Fruit fly (Drosophila melanogaster) whole organism, embryonic: ENCODE measurements around the gene CG15332.

Source experiments
- Aef1 ChIP-seq: fragments of 200-800 bp; sonication (Bioruptor generic); IDR thresholded peaks from 3 replicates; pipeline ENCODE4 v1.3.6; 2022; ENCODE audit warnings: missing biosample characterization, missing genetic modification characterization
- C15 ChIP-seq: fragments of 200-800 bp; sonication (Bioruptor generic); IDR thresholded peaks from 3 replicates; pipeline ENCODE4 v1.3.6; 2022; ENCODE audit warnings: missing biosample characterization, missing genetic modification characterization
- CG11695 ChIP-seq: fragments of 200-800 bp; sonication (Bioruptor generic); IDR thresholded peaks from 3 replicates; pipeline ENCODE4 v1.3.6; 2022; ENCODE audit warnings: missing biosample characterization, missing genetic modification characterization
- CG13296 ChIP-seq: fragments of 200-800 bp; sonication (Bioruptor generic); optimal IDR thresholded peaks from 3 replicates; lab custom pipeline; 2018; ENCODE audit warnings: missing biosample characterization, mild to moderate bottlenecking, missing genetic modification characterization
- CG13624 ChIP-seq: fragments of 200-800 bp; sonication (Bioruptor generic); optimal IDR thresholded peaks from 2 replicates; lab custom pipeline; 2016; ENCODE audit warnings: missing biosample characterization, missing genetic modification characterization
- CG13775 ChIP-seq: fragments of 200-800 bp; sonication (Bioruptor generic); optimal IDR thresholded peaks from 3 replicates; lab custom pipeline; 2017; ENCODE audit warnings: missing biosample characterization, mild to moderate bottlenecking, missing genetic modification characterization
- CG13894 ChIP-seq: fragments of 200-800 bp; sonication (Bioruptor generic); optimal IDR thresholded peaks from 3 replicates; lab custom pipeline; 2018; ENCODE audit warnings: missing biosample characterization, mild to moderate bottlenecking, missing genetic modification characterization, moderate library complexity
- CG15011 ChIP-seq: fragments of 200-800 bp; sonication (Bioruptor generic); optimal IDR thresholded peaks from 3 replicates; lab custom pipeline; 2018; ENCODE audit warnings: missing biosample characterization, mild to moderate bottlenecking, missing genetic modification characterization
- CG15269 ChIP-seq: fragments of 200-800 bp; sonication (Bioruptor generic); optimal IDR thresholded peaks from 2 replicates; lab custom pipeline; 2018; ENCODE audit warnings: missing biosample characterization, mild to moderate bottlenecking, missing genetic modification characterization, moderate library complexity
- CG1647 ChIP-seq: fragments of 200-800 bp; sonication (Bioruptor generic); optimal IDR thresholded peaks from 3 replicates; lab custom pipeline; 2016; ENCODE audit warnings: missing biosample characterization, missing genetic modification characterization
- CG17359 ChIP-seq: fragments of 200-800 bp; sonication (Bioruptor generic); optimal IDR thresholded peaks from 3 replicates; lab custom pipeline; 2018; ENCODE audit warnings: missing biosample characterization, mild to moderate bottlenecking, missing genetic modification characterization, moderate library complexity
- CG18599 ChIP-seq: fragments of 200-800 bp; sonication (Bioruptor generic); optimal IDR thresholded peaks from 3 replicates; lab custom pipeline; 2017; ENCODE audit warnings: missing biosample characterization, missing genetic modification characterization, mild to moderate bottlenecking, moderate library complexity, missing genetic modification reagents
- CG2120 ChIP-seq: fragments of 200-800 bp; sonication (Bioruptor generic); optimal IDR thresholded peaks from 3 replicates; lab custom pipeline; 2016; ENCODE audit warnings: missing biosample characterization, missing genetic modification characterization
- CG2129 ChIP-seq: fragments of 200-800 bp; sonication (Bioruptor generic); IDR thresholded peaks from 2 replicates; pipeline ENCODE4 v1.3.6; 2022; ENCODE audit warnings: missing biosample characterization, missing genetic modification characterization; ENCODE audit not compliant: partially characterized antibody
- CG2889 ChIP-seq: fragments of 200-800 bp; sonication (Bioruptor generic); IDR thresholded peaks from 3 replicates; pipeline ENCODE4 v1.3.6; 2022; ENCODE audit warnings: missing biosample characterization, missing genetic modification characterization
- CG32767 ChIP-seq: fragments of 200-800 bp; sonication (Bioruptor generic); IDR thresholded peaks from 2 replicates; pipeline ENCODE4 v1.3.6; 2022; ENCODE audit warnings: missing biosample characterization, missing genetic modification characterization
- CG3726 ChIP-seq: fragments of 200-800 bp; sonication (Bioruptor generic); IDR thresholded peaks from 3 replicates; pipeline ENCODE4, ENCODE4 v1.3.6; 2022; ENCODE audit warnings: missing biosample characterization, missing genetic modification characterization
- CG3995 ChIP-seq: fragments of 200-800 bp; sonication (Bioruptor generic); optimal IDR thresholded peaks from 3 replicates; lab custom pipeline; 2016; ENCODE audit warnings: missing biosample characterization, missing genetic modification characterization
- CG4328 ChIP-seq: fragments of 200-800 bp; sonication (Bioruptor generic); optimal IDR thresholded peaks from 3 replicates; lab custom pipeline; 2017; ENCODE audit warnings: missing biosample characterization, missing genetic modification reagents, missing genetic modification characterization
- CG4617 ChIP-seq: fragments of 200-800 bp; sonication (Bioruptor generic); optimal IDR thresholded peaks from 3 replicates; lab custom pipeline; 2016; ENCODE audit warnings: missing biosample characterization, missing genetic modification characterization, borderline replicate concordance
- CG6272 ChIP-seq: fragments of 200-800 bp; sonication (Bioruptor generic); IDR thresholded peaks from 2 replicates; pipeline ENCODE4 v1.3.6; 2022; ENCODE audit warnings: missing biosample characterization, missing genetic modification characterization
- CG6654 ChIP-seq: fragments of 200-800 bp; sonication (Bioruptor generic); optimal IDR thresholded peaks from 2 replicates; lab custom pipeline; 2017; ENCODE audit warnings: missing biosample characterization, mild to moderate bottlenecking, missing genetic modification characterization
- CG6689 ChIP-seq: fragments of 200-800 bp; sonication (Bioruptor generic); IDR thresholded peaks from 2 replicates; pipeline ENCODE4 v1.3.6; 2022; ENCODE audit warnings: missing biosample characterization, missing genetic modification characterization
- CG7928 ChIP-seq: fragments of 200-800 bp; sonication (Bioruptor generic); optimal IDR thresholded peaks from 2 replicates; lab custom pipeline; 2017; ENCODE audit warnings: missing biosample characterization, mild to moderate bottlenecking, missing genetic modification characterization
- CHES-1-like ChIP-seq: fragments of 200-800 bp; sonication (Bioruptor generic); optimal IDR thresholded peaks from 2 replicates; lab custom pipeline; 2016; ENCODE audit warnings: missing biosample characterization, missing genetic modification characterization
- Eip74EF ChIP-seq, 2 experiments: fragments of 200-800 bp in 1 of 2; fragments of >200 bp in 1 of 2; sonication (Bioruptor generic) in 1 of 2; optimal IDR thresholded peaks; 2 replicates each; lab custom pipeline; 2017 to 2019; ENCODE audit warnings: missing biosample characterization in 2 of 2, missing genetic modification characterization in 2 of 2, mild to moderate bottlenecking in 1 of 2, moderate library complexity in 1 of 2
- Ets65A ChIP-seq: fragments of 200-800 bp; sonication (Bioruptor generic); peaks from one replicate; lab custom pipeline; 2016; ENCODE audit warnings: missing biosample characterization, missing genetic modification characterization
- Fer3 ChIP-seq: fragments of 200-800 bp; sonication (Bioruptor generic); optimal IDR thresholded peaks from 2 replicates; lab custom pipeline; 2018; ENCODE audit warnings: missing biosample characterization, mild to moderate bottlenecking, missing genetic modification characterization, moderate library complexity
- Hr3 ChIP-seq: fragments of 200-800 bp; sonication (Bioruptor generic); optimal IDR thresholded peaks from 3 replicates; lab custom pipeline; 2016; ENCODE audit warnings: missing biosample characterization, missing genetic modification characterization
- Hr78 ChIP-seq, 2 experiments: fragments of 200-800 bp in 1 of 2; fragments of >200 bp in 1 of 2; sonication (Bioruptor generic) in 1 of 2; optimal IDR thresholded peaks; 2 replicates each; lab custom pipeline; 2017 to 2019; ENCODE audit warnings: missing biosample characterization in 2 of 2, missing genetic modification characterization in 2 of 2, mild to moderate bottlenecking in 1 of 2, moderate library complexity in 1 of 2
- Med ChIP-seq: fragments of 200-800 bp; sonication (Bioruptor generic); peaks from one replicate; lab custom pipeline; 2016; ENCODE audit warnings: missing biosample characterization, missing genetic modification characterization, mild to moderate bottlenecking, inconsistent platforms, moderate library complexity
- Neu2 ChIP-seq: fragments of 200-800 bp; sonication (Bioruptor generic); optimal IDR thresholded peaks from 3 replicates; lab custom pipeline; 2016; ENCODE audit warnings: missing biosample characterization, missing genetic modification characterization, borderline replicate concordance
- Pdp1 ChIP-seq, 2 experiments: fragments of 200-800 bp; sonication (Bioruptor generic); optimal IDR thresholded peaks; 3 replicates each; lab custom pipeline; 2016; ENCODE audit warnings: missing biosample characterization in 2 of 2, missing genetic modification characterization in 2 of 2, mild to moderate bottlenecking in 1 of 2, moderate library complexity in 1 of 2
- Taf1 ChIP-seq: fragments of 200-800 bp; sonication (Bioruptor generic); IDR thresholded peaks from 2 replicates; pipeline ENCODE4 v1.3.6; 2022; ENCODE audit warnings: missing biosample characterization, missing genetic modification characterization
- ato ChIP-seq: fragments of 200-800 bp; sonication (Bioruptor generic); IDR thresholded peaks from 2 replicates; pipeline ENCODE4 v1.3.6; 2022; ENCODE audit warnings: missing biosample characterization, missing genetic modification characterization; ENCODE audit not compliant: partially characterized antibody
- az2 ChIP-seq: fragments of 200-800 bp; sonication (Bioruptor generic); optimal IDR thresholded peaks from 3 replicates; lab custom pipeline; 2016; ENCODE audit warnings: missing biosample characterization, missing genetic modification characterization
- kay ChIP-seq: fragments of 200-800 bp; sonication (Bioruptor generic); optimal IDR thresholded peaks from 2 replicates; lab custom pipeline; 2016; ENCODE audit warnings: missing biosample characterization, missing genetic modification characterization
- lov ChIP-seq, 2 experiments: fragments of 200-800 bp in 1 of 2; fragments of >200 bp in 1 of 2; sonication (Bioruptor generic) in 1 of 2; IDR thresholded peaks in 1 of 2; optimal IDR thresholded peaks in 1 of 2; 2 replicates in 1 of 2; 3 replicates in 1 of 2; pipeline versions ENCODE4 v1.3.6 to Lab custom; 2017 to 2022; ENCODE audit warnings: missing biosample characterization in 1 of 2, missing genetic modification characterization in 1 of 2
- peb ChIP-seq: fragments of 200-800 bp; sonication (Bioruptor generic); IDR thresholded peaks from 2 replicates; pipeline ENCODE4 v1.3.6; 2022; ENCODE audit warnings: missing biosample characterization, missing genetic modification characterization
- prd ChIP-seq, 3 experiments: fragments of >200 bp in 2 of 3; fragments of 200-800 bp in 1 of 3; sonication (Bioruptor generic) in 1 of 3; optimal IDR thresholded peaks in 2 of 3; IDR thresholded peaks in 1 of 3; 2 replicates in 2 of 3; 3 replicates in 1 of 3; pipeline versions ENCODE4 v1.3.6 to Lab custom; 2017 to 2022; ENCODE audit warnings: missing biosample characterization in 1 of 3, missing genetic modification characterization in 1 of 3
- ranshi ChIP-seq: fragments of 200-800 bp; sonication (Bioruptor generic); IDR thresholded peaks from 2 replicates; pipeline ENCODE4 v1.3.6; 2022; ENCODE audit warnings: missing biosample characterization, missing genetic modification characterization
- ro ChIP-seq: fragments of 200-800 bp; sonication (Bioruptor generic); IDR thresholded peaks from 2 replicates; pipeline ENCODE4 v1.3.6; 2022; ENCODE audit warnings: missing biosample characterization, missing genetic modification characterization
- sob ChIP-seq: fragments of 200-800 bp; sonication (Bioruptor generic); IDR thresholded peaks from 2 replicates; pipeline ENCODE4 v1.3.6; 2022; ENCODE audit warnings: missing biosample characterization, missing genetic modification characterization
- sr ChIP-seq: fragments of 200-800 bp; sonication (Bioruptor generic); IDR thresholded peaks from 3 replicates; pipeline ENCODE4 v1.3.6; 2022; ENCODE audit warnings: missing biosample characterization, missing genetic modification characterization
- unc-4 ChIP-seq: fragments of 200-800 bp; sonication (Bioruptor generic); IDR thresholded peaks from 2 replicates; pipeline ENCODE4 v1.3.6; 2022; ENCODE audit warnings: missing biosample characterization, missing genetic modification characterization; ENCODE audit not compliant: partially characterized antibody
- unpg ChIP-seq: fragments of 200-800 bp; sonication (Bioruptor generic); optimal IDR thresholded peaks from 3 replicates; lab custom pipeline; 2018; ENCODE audit warnings: missing biosample characterization, mild to moderate bottlenecking, missing genetic modification characterization, moderate library complexity
- usp ChIP-seq: fragments of >200 bp; optimal IDR thresholded peaks from 2 replicates; lab custom pipeline; 2017; ENCODE audit warnings: missing biosample characterization, missing genetic modification characterization
- vfl ChIP-seq: fragments of 200-800 bp; sonication (Bioruptor generic); optimal IDR thresholded peaks from 2 replicates; lab custom pipeline; 2016; ENCODE audit warnings: missing biosample characterization, missing genetic modification characterization
- z ChIP-seq: fragments of 200-800 bp; sonication (Bioruptor generic); IDR thresholded peaks from 3 replicates; pipeline ENCODE4 v1.3.6; 2022; ENCODE audit warnings: missing biosample characterization, missing genetic modification characterization

The CG15332 gene

dm6 chrX:7911983-7912630, 43.7 kb downstream of the CG15332 start, which contains the start of gene snz (continued):
- TF ChIP-seq prd (optimal IDR thresholded peaks at IDR 0.05; lab: Kevin White, UChicago): no peak
- peak; percentile 5; the same call in 1 of the 3 replicates for TF ChIP-seq prd (GFP tag; IDR thresholded peaks at IDR 0.05; lab: Robert Waterston, UW)
- no peak for TF ChIP-seq Eip74EF (GFP tag; optimal IDR thresholded peaks at IDR 0.05; lab: Kevin White, UChicago)
- no peak for TF ChIP-seq Aef1 (GFP tag; lab: Robert Waterston, UW)
- TF ChIP-seq CG15269: no peak
- TF ChIP-seq CG6272: no peak
- no peak for TF ChIP-seq sob (GFP tag; lab: Robert Waterston, UW)
- no peak for TF ChIP-seq peb (GFP tag; lab: Robert Waterston, UW)
- TF ChIP-seq unc-4: peak; percentile 74
- no peak for TF ChIP-seq lov (optimal IDR thresholded peaks at IDR 0.05; lab: Kevin White, UChicago)
- TF ChIP-seq lov (GFP tag; IDR thresholded peaks at IDR 0.05; lab: Robert Waterston, UW): no peak
- no peak for TF ChIP-seq CG11695 (GFP tag; lab: Robert Waterston, UW)
- no peak for TF ChIP-seq CG6689 (GFP tag; lab: Robert Waterston, UW)
- TF ChIP-seq kay: no peak
- TF ChIP-seq sr: no peak
- no peak for TF ChIP-seq CG13775 (GFP tag; lab: Kevin White, UChicago)
- TF ChIP-seq vfl (GFP tag; lab: Kevin White, UChicago): no peak
- no peak for TF ChIP-seq unpg
- no peak for TF ChIP-seq Neu2 (GFP tag; lab: Kevin White, UChicago)
- no peak for TF ChIP-seq CG32767 (GFP tag; lab: Robert Waterston, UW)
- peak; percentile 25 for TF ChIP-seq CG2120 (GFP tag; lab: Kevin White, UChicago)
- TF ChIP-seq ro (GFP tag; lab: Robert Waterston, UW): no peak
- TF ChIP-seq C15 (GFP tag; lab: Robert Waterston, UW): no peak
- TF ChIP-seq CG2129 (GFP tag; lab: Robert Waterston, UW): peak; percentile 29; the same call in 1 of the 2 replicates
- TF ChIP-seq CG18599 (GFP tag; lab: Kevin White, UChicago): no peak
- no peak for TF ChIP-seq CG3995
- TF ChIP-seq CG15011: no peak
- TF ChIP-seq Ets65A (GFP tag; lab: Kevin White, UChicago): no peak
- TF ChIP-seq z (GFP tag; lab: Robert Waterston, UW): no peak
- no peak for TF ChIP-seq CG7928 (GFP tag; lab: Kevin White, UChicago)
- TF ChIP-seq CHES-1-like (GFP tag; lab: Kevin White, UChicago): no peak
- TF ChIP-seq CG13624: peak; percentile 47
- TF ChIP-seq CG4617 (GFP tag; lab: Kevin White, UChicago): no peak
- peak; percentile 71 for TF ChIP-seq Med
- no peak for TF ChIP-seq CG13296 (GFP tag; lab: Kevin White, UChicago)
- no peak for TF ChIP-seq Taf1 (GFP tag; lab: Robert Waterston, UW)
- no peak for TF ChIP-seq CG2889 (GFP tag; lab: Robert Waterston, UW)
- TF ChIP-seq Hr78 (GFP tag; optimal IDR thresholded peaks at IDR 0.05; lab: Kevin White, UChicago): no peak
- TF ChIP-seq Hr3: no peak
- TF ChIP-seq Pdp1 (GFP tag; optimal IDR thresholded peaks at IDR 0.05; lab: Kevin White, UChicago): peak in 1 of 2 experiments; percentile 52
- TF ChIP-seq CG13894 (tag; lab: Kevin White, UChicago): peak; percentile 65
- peak; percentile 50; the same call in 1 of the 2 replicates for TF ChIP-seq ato (GFP tag; lab: Robert Waterston, UW)
- no peak for TF ChIP-seq usp
- TF ChIP-seq CG6654 (GFP tag; lab: Kevin White, UChicago): no peak
- no peak; the same call in 1 of the 2 replicates for TF ChIP-seq ranshi (GFP tag; lab: Robert Waterston, UW)
- no peak for TF ChIP-seq CG1647 (GFP tag; lab: Kevin White, UChicago)
- no peak for TF ChIP-seq CG17359 (tag; lab: Kevin White, UChicago)
- no peak for TF ChIP-seq az2
- TF ChIP-seq CG4328 (GFP tag; lab: Kevin White, UChicago): no peak
- TF ChIP-seq Fer3: no peak
- no peak for TF ChIP-seq CG3726 (GFP tag; lab: Robert Waterston, UW)
